Worm (Caenorhabditis elegans) whole organism, midembryonic: ENCODE data around the gene H40L08.2.
A peak's percentile ranks its signal among the peaks of the same experiment; 100 is the strongest.

Experiments
- T22C8.4 ChIP-seq: fragments of 200-800 bp; sonication (Bioruptor generic); IDR thresholded peaks from 2 replicates; pipeline ENCODE4 v1.3.6; 2022; ENCODE audit warnings: missing genetic modification characterization, missing compliant biosample characterization
- cog-1 ChIP-seq: sonication (generic microtip); optimal IDR thresholded peaks from 2 replicates; lab custom pipeline; 2016; ENCODE audit warnings: missing genetic modification characterization, missing compliant biosample characterization
- flt-1 ChIP-seq: fragments of 200-800 bp; sonication (Bioruptor generic); IDR thresholded peaks from 2 replicates; pipeline ENCODE4 v1.3.6; 2022; ENCODE audit warnings: missing genetic modification characterization, missing compliant biosample characterization
- klf-2 ChIP-seq: fragments of 200-800 bp; sonication (Bioruptor generic); conservative IDR thresholded peaks from 2 replicates; pipeline ENCODE4 v1.3.6; 2022; ENCODE audit warnings: missing genetic modification reagents, missing genetic modification characterization, missing compliant biosample characterization
- med-1 ChIP-seq: sonication (generic microtip); optimal IDR thresholded peaks from 2 replicates; lab custom pipeline; 2017; ENCODE audit warnings: missing genetic modification characterization, mild to moderate bottlenecking, missing compliant biosample characterization, antibody characterized with exemption, missing genetic modification reagents; ENCODE audit not compliant: insufficient read depth
- ref-1 ChIP-seq: fragments of 200-800 bp; sonication (Bioruptor generic); conservative IDR thresholded peaks from 2 replicates; pipeline ENCODE4 v1.3.6; 2022; ENCODE audit warnings: missing genetic modification reagents, missing genetic modification characterization, missing compliant biosample characterization
- tab-1 ChIP-seq: fragments of 200-800 bp; sonication (Bioruptor generic); IDR thresholded peaks from 2 replicates; pipeline ENCODE4 v1.3.6; 2022; ENCODE audit warnings: missing genetic modification characterization, missing compliant biosample characterization
- ztf-23 ChIP-seq: fragments of 200-800 bp; sonication (Bioruptor generic); IDR thresholded peaks from 2 replicates; pipeline ENCODE4 v1.3.6; 2022; ENCODE audit warnings: missing genetic modification reagents, missing genetic modification characterization, missing compliant biosample characterization
- ztf-29 ChIP-seq: fragments of 200-800 bp; sonication (Bioruptor generic); IDR thresholded peaks from 2 replicates; pipeline ENCODE4 v1.3.6; 2022; ENCODE audit warnings: missing genetic modification reagents, missing genetic modification characterization, missing compliant biosample characterization

The H40L08.2 gene

ce11 chrX:15042549-15042948 lies 35.0 kb downstream of the H40L08.2 start:
- TF ChIP-seq klf-2 (no peak), med-1 (GFP tag; lab: Kevin White, UChicago) (no peak), T22C8.4 (GFP tag; lab: Robert Waterston, UW) (no peak), ztf-23 (GFP tag; lab: Robert Waterston, UW) (no peak), flt-1 (no peak), tab-1 (GFP tag; lab: Robert Waterston, UW) (no peak), ref-1 (GFP tag; lab: Robert Waterston, UW) (no peak), ztf-29 (GFP tag; lab: Robert Waterston, UW) (no peak), cog-1 (tag; lab: Kevin White, UChicago) (no peak)

- TF ChIP-seq ref-1 (GFP tag; lab: Robert Waterston, UW) (no peak), ztf-23 (GFP tag; lab: Robert Waterston, UW) (no peak), med-1 (GFP tag; lab: Kevin White, UChicago) (no peak), cog-1 (tag; lab: Kevin White, UChicago) (no peak), ztf-29 (GFP tag; lab: Robert Waterston, UW) (no peak), tab-1 (GFP tag; lab: Robert Waterston, UW) (no peak), klf-2 (no peak), T22C8.4 (GFP tag; lab: Robert Waterston, UW) (no peak), flt-1 (no peak)
Measured at ce11 chrX:15041340-15041739, 36.2 kb downstream of the H40L08.2 start.

- TF ChIP-seq flt-1 (peak; percentile 80), T22C8.4 (GFP tag; lab: Robert Waterston, UW) (no peak), med-1 (GFP tag; lab: Kevin White, UChicago) (no peak), ref-1 (GFP tag; lab: Robert Waterston, UW) (no peak), cog-1 (tag; lab: Kevin White, UChicago) (peak; percentile 90), tab-1 (GFP tag; lab: Robert Waterston, UW) (peak; percentile 50; the same call in 1 of the 2 replicates), ztf-23 (GFP tag; lab: Robert Waterston, UW) (no peak; the same call in 1 of the 2 replicates), klf-2 (no peak), ztf-29 (GFP tag; lab: Robert Waterston, UW) (0 out of 2 replicates have a peak, but pooled peaks have one; percentile 50)
Measured at ce11 chrX:15040552-15041080, 36.9 kb downstream of the H40L08.2 start, which contains the start of gene C18B12.4. TSS of gene C18B12.4 (minus strand) at chrX:15040602.

DNA sequence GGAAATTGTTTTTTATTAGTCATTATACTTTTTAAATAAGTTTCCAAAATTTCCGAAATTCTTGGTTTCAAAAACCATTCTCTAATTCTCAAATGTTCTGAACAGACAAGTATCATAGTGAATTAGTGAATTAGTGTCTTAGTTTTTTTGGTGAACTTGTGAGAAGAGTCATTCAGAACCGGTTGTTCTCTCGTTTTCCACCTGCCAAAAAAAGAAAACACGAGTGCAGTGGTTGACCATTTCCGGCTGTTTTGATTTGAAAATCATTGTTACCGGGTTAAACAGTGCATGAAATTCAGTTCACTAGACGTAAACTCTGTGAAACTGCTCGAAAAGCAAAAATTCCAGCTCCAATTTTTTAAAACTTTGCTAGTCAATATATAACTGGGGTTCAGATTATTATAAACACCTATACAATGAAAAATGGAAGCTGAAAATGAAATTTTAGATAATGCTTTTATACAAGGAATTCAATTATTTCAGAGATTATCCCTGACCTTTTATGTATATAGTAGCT lies 37.8 kb downstream of the H40L08.2 start:
- TF ChIP-seq tab-1 (GFP tag; lab: Robert Waterston, UW) (no peak), ztf-23 (GFP tag; lab: Robert Waterston, UW) (no peak), ref-1 (GFP tag; lab: Robert Waterston, UW) (no peak), flt-1 (no peak), T22C8.4 (GFP tag; lab: Robert Waterston, UW) (no peak), med-1 (GFP tag; lab: Kevin White, UChicago) (no peak), klf-2 (no peak), ztf-29 (GFP tag; lab: Robert Waterston, UW) (no peak), cog-1 (tag; lab: Kevin White, UChicago) (no peak)

DNA sequence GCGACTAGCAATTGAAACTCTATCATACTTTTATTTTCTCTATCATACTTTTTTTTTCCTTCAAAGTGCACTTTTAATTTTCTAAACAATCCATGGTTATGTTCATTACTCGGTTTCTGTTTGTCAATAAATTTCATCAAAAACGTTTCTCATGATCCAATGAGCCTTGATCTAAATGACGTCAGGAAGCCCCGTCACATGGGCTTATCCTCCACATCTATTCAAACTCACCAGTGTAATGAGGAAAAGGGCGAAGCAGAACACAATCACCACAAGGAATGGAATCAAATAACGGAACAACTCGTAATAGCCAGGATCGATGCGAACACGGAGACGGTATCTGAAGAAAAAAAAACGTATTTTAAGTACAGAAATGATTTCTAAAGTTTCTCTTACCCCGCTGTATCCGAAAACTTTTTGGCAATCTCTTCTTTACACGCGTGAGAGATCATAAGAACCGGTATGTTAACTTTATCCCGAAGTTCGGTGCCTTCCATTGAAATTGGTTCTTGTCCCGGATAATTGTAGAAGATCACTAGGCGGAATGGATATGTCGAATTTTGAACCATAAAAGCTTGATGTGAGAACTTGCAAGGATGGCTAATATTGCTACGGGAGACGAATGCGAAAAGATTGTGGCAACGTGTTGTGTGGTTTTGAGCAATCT lies 38.4 kb downstream of the H40L08.2 start:
- TF ChIP-seq tab-1 (GFP tag; lab: Robert Waterston, UW) = no peak
- TF ChIP-seq ztf-23 (GFP tag; lab: Robert Waterston, UW) = no peak
- TF ChIP-seq klf-2 = no peak
- TF ChIP-seq ztf-29 (GFP tag; lab: Robert Waterston, UW) = no peak
- TF ChIP-seq ref-1 (GFP tag; lab: Robert Waterston, UW) = no peak
- no peak for TF ChIP-seq T22C8.4 (GFP tag; lab: Robert Waterston, UW)
- no peak for TF ChIP-seq cog-1 (tag; lab: Kevin White, UChicago)
- TF ChIP-seq med-1 (GFP tag; lab: Kevin White, UChicago) = no peak
- no peak for TF ChIP-seq flt-1

DNA sequence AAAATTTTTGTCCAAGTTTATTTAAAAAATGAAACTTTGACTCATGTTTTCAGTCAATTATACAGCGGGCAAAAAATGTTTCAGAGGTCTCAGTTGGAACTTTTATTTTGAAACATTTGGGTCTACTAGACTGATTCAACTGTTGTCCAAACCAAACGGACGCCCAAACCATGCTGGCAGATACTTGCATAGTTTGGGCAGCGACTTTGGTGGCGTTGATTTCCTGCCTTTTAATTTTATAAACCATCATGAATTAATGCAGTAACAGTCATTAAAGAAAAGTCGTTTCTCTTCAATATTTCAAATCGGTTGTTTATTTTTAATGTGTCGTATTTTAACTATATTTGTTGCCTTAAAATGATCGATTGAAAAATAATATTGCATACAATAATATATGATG lies 41.3 kb downstream of the H40L08.2 start:
- TF ChIP-seq med-1 (GFP tag; lab: Kevin White, UChicago) (no peak), klf-2 (no peak), T22C8.4 (GFP tag; lab: Robert Waterston, UW) (no peak), ref-1 (GFP tag; lab: Robert Waterston, UW) (no peak), cog-1 (tag; lab: Kevin White, UChicago) (no peak), flt-1 (no peak), ztf-23 (GFP tag; lab: Robert Waterston, UW) (no peak), tab-1 (GFP tag; lab: Robert Waterston, UW) (no peak), ztf-29 (GFP tag; lab: Robert Waterston, UW) (no peak)

ce11 chrX:15035748-15036147 lies 41.8 kb downstream of the H40L08.2 start:
- no peak for TF ChIP-seq T22C8.4 (GFP tag; lab: Robert Waterston, UW)
- no peak for TF ChIP-seq ztf-29 (GFP tag; lab: Robert Waterston, UW)
- TF ChIP-seq klf-2 = no peak
- TF ChIP-seq ztf-23 (GFP tag; lab: Robert Waterston, UW) = no peak
- no peak for TF ChIP-seq ref-1 (GFP tag; lab: Robert Waterston, UW)
- no peak for TF ChIP-seq tab-1 (GFP tag; lab: Robert Waterston, UW)
- no peak for TF ChIP-seq cog-1 (tag; lab: Kevin White, UChicago)
- no peak for TF ChIP-seq med-1 (GFP tag; lab: Kevin White, UChicago)

DNA sequence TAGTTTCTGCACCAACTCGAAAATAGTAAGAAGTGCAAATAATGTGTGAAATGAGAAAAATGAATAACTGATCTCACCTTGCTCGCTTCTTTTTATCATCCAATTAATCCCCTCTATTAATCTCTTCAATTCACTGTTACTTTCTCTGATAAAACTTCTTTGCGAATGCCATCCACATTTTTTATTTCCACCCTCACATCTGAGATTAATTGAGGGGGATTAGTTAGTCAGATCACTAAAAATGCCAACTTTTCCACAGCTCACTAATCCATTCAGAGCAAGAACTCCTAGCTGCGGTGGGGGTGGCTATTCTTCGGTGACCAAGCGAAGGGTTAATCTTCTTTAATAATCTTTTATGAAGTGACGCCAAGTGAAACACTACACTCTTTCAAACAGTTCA lies 42.8 kb downstream of the H40L08.2 start, which contains the start of gene dsc-1:
Gene dsc-1, minus strand, starts transcription at position 46 of the 400 bp plus-strand sequence.
- TF ChIP-seq flt-1 (no peak), klf-2 (no peak), ztf-23 (GFP tag; lab: Robert Waterston, UW) (no peak), ztf-29 (GFP tag; lab: Robert Waterston, UW) (no peak), tab-1 (GFP tag; lab: Robert Waterston, UW) (no peak), ref-1 (GFP tag; lab: Robert Waterston, UW) (no peak), med-1 (GFP tag; lab: Kevin White, UChicago) (no peak), T22C8.4 (GFP tag; lab: Robert Waterston, UW) (no peak), cog-1 (tag; lab: Kevin White, UChicago) (no peak)
